Worm (Caenorhabditis elegans): ENCODE data around the gene cpna-3.

- TF ChIP-seq tra-4 (tag; optimal IDR thresholded peaks at IDR 0.05) (no peak), ceh-13 (GFP tag; optimal IDR thresholded peaks at IDR 0.05) (no peak), ama-1 (optimal IDR thresholded peaks at IDR 0.05) (no peak), hmg-4 (GFP tag; optimal IDR thresholded peaks at IDR 0.05) (no peak), tbx-37 (GFP tag; conservative IDR thresholded peaks at IDR 0.05) (no peak), hnd-1 (tag; optimal IDR thresholded peaks at IDR 0.05) (no peak), flt-1 (GFP tag; IDR thresholded peaks at IDR 0.05) (no peak), aly-1 (tag; optimal IDR thresholded peaks at IDR 0.05) (no peak), sea-1 (GFP tag; conservative IDR thresholded peaks at IDR 0.05) (no peak), ceh-36 (tag; optimal IDR thresholded peaks at IDR 0.05) (no peak)
Observed at ce11 chrIV:9069703-9070102, 26.9 kb upstream of the cpna-3 start, which contains the start of gene nhr-11.
